Worm (Caenorhabditis elegans): ENCODE data around the gene C30H6.5.

ce11 chrIV:17383046-17383445 lies 11.5 kb downstream of the C30H6.5 start, which contains the start of gene C30H6.12:
- TF ChIP-seq mbf-1 (tag; optimal IDR thresholded peaks at IDR 0.05) (no peak), ama-1 (optimal IDR thresholded peaks at IDR 0.05) (no peak), lin-39 (tag; optimal IDR thresholded peaks at IDR 0.05) (no peak), lin-13 (GFP tag; optimal IDR thresholded peaks at IDR 0.05) (no peak), skn-1 (tag; optimal IDR thresholded peaks at IDR 0.05) (no peak), snpc-4 (tag; optimal IDR thresholded peaks at IDR 0.05) (no peak)

Measured in whole organism, L2 larva.